Fruit fly (Drosophila melanogaster): ENCODE results near the gene Scsalpha2.
A peak's percentile ranks its signal among the peaks of the same experiment; 100 is the strongest.

Gene Scsalpha2

dm6 chr3R:19463874-19464549 lies 1.1 kb upstream of the Scsalpha2 start (continued):
- TF ChIP-seq NC2β (GFP tag; optimal IDR thresholded peaks at IDR 0.05) (peak; percentile 69), wor (GFP tag; IDR thresholded peaks at IDR 0.05) (no peak), dpn (GFP tag; optimal IDR thresholded peaks at IDR 0.05) (peak in 1 of 2 experiments; percentile 38), PHDP (tag; optimal IDR thresholded peaks at IDR 0.05) (peak; percentile 77), sug (tag; optimal IDR thresholded peaks at IDR 0.05) (peak; percentile 12), CG10267 (tag; optimal IDR thresholded peaks at IDR 0.05) (peak; percentile 42), Opbp (GFP tag; IDR thresholded peaks at IDR 0.05; ENCODE audit: partially characterized antibody) (no peak), grn (GFP tag; optimal IDR thresholded peaks at IDR 0.05) (peak; percentile 43), dmrt99B (tag; optimal IDR thresholded peaks at IDR 0.05) (peak; percentile 51), pzg (GFP tag; optimal IDR thresholded peaks at IDR 0.05) (no peak), nom (GFP tag; optimal IDR thresholded peaks at IDR 0.05) (no peak), hkb (optimal IDR thresholded peaks at IDR 0.05) (no peak), hkb (GFP tag; IDR thresholded peaks at IDR 0.05) (no peak; the same call in 1 of the 2 replicates), Fer1 (GFP tag; optimal IDR thresholded peaks at IDR 0.05) (peak; percentile 60), Atf-2 (GFP tag; optimal IDR thresholded peaks at IDR 0.05) (peak; percentile 26), CG15514 (GFP tag; optimal IDR thresholded peaks at IDR 0.05) (peak; percentile 43), Nf-YA (GFP tag; IDR thresholded peaks at IDR 0.05) (0 out of 2 replicates have a peak, but pooled peaks have one; percentile 33), otp (GFP tag; IDR thresholded peaks at IDR 0.05) (peak; percentile 72), CG33213 (GFP tag; optimal IDR thresholded peaks at IDR 0.05) (peak; percentile 72), emc (GFP tag; optimal IDR thresholded peaks at IDR 0.05) (no peak), GATAe (GFP tag; conservative IDR thresholded peaks at IDR 0.05) (no peak), esg (GFP tag; conservative IDR thresholded peaks at IDR 0.05) (no peak), CG12744 (GFP tag; optimal IDR thresholded peaks at IDR 0.05) (no peak), CG6854 (GFP tag; optimal IDR thresholded peaks at IDR 0.05) (peak; percentile 64), CG16779 (GFP tag; IDR thresholded peaks at IDR 0.05) (no peak), Rx (GFP tag; IDR thresholded peaks at IDR 0.05) (0 out of 2 replicates have a peak, but pooled peaks have one; percentile 5), tap (tag; optimal IDR thresholded peaks at IDR 0.05) (peak; percentile 60), CG8388 (GFP tag; optimal IDR thresholded peaks at IDR 0.05) (peak; percentile 56), corto (GFP tag; optimal IDR thresholded peaks at IDR 0.05) (no peak), en (GFP tag; optimal IDR thresholded peaks at IDR 0.05) (peak; percentile 26), cad (GFP tag; optimal IDR thresholded peaks at IDR 0.05) (no peak), Gug (GFP tag; IDR thresholded peaks at IDR 0.05) (no peak), CG7556 (GFP tag; optimal IDR thresholded peaks at IDR 0.05) (peak; percentile 67), Hmr (GFP tag; optimal IDR thresholded peaks at IDR 0.05) (peak; percentile 69), CG32772 (GFP tag; IDR thresholded peaks at IDR 0.05) (0 out of 2 replicates have a peak, but pooled peaks have one; percentile 9), CG9609 (GFP tag; optimal IDR thresholded peaks at IDR 0.05) (no peak), prd (optimal IDR thresholded peaks at IDR 0.05) (no peak), prd (GFP tag; IDR thresholded peaks at IDR 0.05) (peak; percentile 33; the same call in 1 of the 3 replicates), Nf-YC (tag; optimal IDR thresholded peaks at IDR 0.05) (no peak), odd (GFP tag; optimal IDR thresholded peaks at IDR 0.05) (peak; percentile 82), Hr51 (GFP tag; optimal IDR thresholded peaks at IDR 0.05) (peak; percentile 35 to 58), CG2202 (tag; optimal IDR thresholded peaks at IDR 0.05) (peak; percentile 86), ase (GFP tag; IDR thresholded peaks at IDR 0.05) (no peak), Gsc (GFP tag; IDR thresholded peaks at IDR 0.05) (no peak), D19A (tag; optimal IDR thresholded peaks at IDR 0.05) (peak; percentile 54), CG12155 (GFP tag; optimal IDR thresholded peaks at IDR 0.05) (no peak), nau (GFP tag; optimal IDR thresholded peaks at IDR 0.05) (peak; percentile 82), CG34422 (GFP tag; IDR thresholded peaks at IDR 0.05) (no peak), Stat92E (GFP tag; optimal IDR thresholded peaks at IDR 0.05) (no peak), CG3726 (GFP tag; IDR thresholded peaks at IDR 0.05) (no peak)

Measured in whole organism, embryonic.